Worm (Caenorhabditis elegans) whole organism, L2 larva: ENCODE results near the gene C47G2.3.

Experiments
- C34F6.9 ChIP-seq: fragments of 150-350 bp; optimal IDR thresholded peaks from 2 replicates; lab custom pipeline; 2014; ENCODE audit warnings: missing biosample characterization, missing genetic modification characterization
- F13H6.1 ChIP-seq: sonication (generic microtip); optimal IDR thresholded peaks from 2 replicates; lab custom pipeline; 2016; ENCODE audit warnings: missing genetic modification characterization, missing compliant biosample characterization
- R02D3.7 ChIP-seq: fragments of 150-350 bp; optimal IDR thresholded peaks from 2 replicates; lab custom pipeline; 2014; ENCODE audit warnings: missing biosample characterization, missing genetic modification characterization
- Y55F3AM.14 ChIP-seq: fragments of 200-800 bp; sonication (Bioruptor generic); optimal IDR thresholded peaks from 2 replicates; lab custom pipeline; 2018; ENCODE audit warnings: mild to moderate bottlenecking, missing genetic modification characterization, missing compliant biosample characterization
- ZK546.5 ChIP-seq: sonication (generic microtip); optimal IDR thresholded peaks from 2 replicates; lab custom pipeline; 2017; ENCODE audit warnings: missing biosample characterization, missing genetic modification characterization
- aly-2 ChIP-seq: fragments of 150-350 bp; optimal IDR thresholded peaks from 2 replicates; lab custom pipeline; 2014; ENCODE audit warnings: missing biosample characterization, missing genetic modification characterization
- ama-1 ChIP-seq: fragments of 150-350 bp; optimal IDR thresholded peaks from 2 replicates; lab custom pipeline; 2018; ENCODE audit warnings: inconsistent platforms
- blmp-1 ChIP-seq: sonication (generic microtip); optimal IDR thresholded peaks from 2 replicates; lab custom pipeline; 2017; ENCODE audit warnings: missing genetic modification characterization, mild to moderate bottlenecking, missing compliant biosample characterization, antibody characterized with exemption, moderate library complexity; ENCODE audit not compliant: insufficient read depth
- ceh-16 ChIP-seq: fragments of 150-350 bp; optimal IDR thresholded peaks from 2 replicates; lab custom pipeline; 2014; ENCODE audit warnings: missing biosample characterization, missing genetic modification characterization
- ceh-82 ChIP-seq: fragments of 150-350 bp; optimal IDR thresholded peaks from 2 replicates; lab custom pipeline; 2014; ENCODE audit warnings: missing biosample characterization, missing genetic modification characterization
- crh-2 ChIP-seq: sonication (generic microtip); optimal IDR thresholded peaks from 2 replicates; lab custom pipeline; 2017; ENCODE audit warnings: missing biosample characterization, missing genetic modification characterization
- dmd-4 ChIP-seq: sonication (generic microtip); optimal IDR thresholded peaks from 2 replicates; lab custom pipeline; 2017; ENCODE audit warnings: missing biosample characterization, missing genetic modification characterization
- egl-27 ChIP-seq: sonication (generic microtip); optimal IDR thresholded peaks from 3 replicates; lab custom pipeline; 2017; ENCODE audit warnings: missing biosample characterization, missing genetic modification reagents, missing genetic modification characterization
- elt-1 ChIP-seq: fragments of 150-350 bp; optimal IDR thresholded peaks from 2 replicates; lab custom pipeline; 2014; ENCODE audit warnings: missing biosample characterization, missing genetic modification characterization
- elt-3 ChIP-seq: sonication (generic microtip); optimal IDR thresholded peaks from 2 replicates; lab custom pipeline; 2017; ENCODE audit warnings: missing biosample characterization, missing genetic modification characterization
- fos-1 ChIP-seq: fragments of 150-350 bp; optimal IDR thresholded peaks from 2 replicates; lab custom pipeline; 2014; ENCODE audit warnings: missing biosample characterization, missing genetic modification characterization
- lin-11 ChIP-seq: fragments of 150-350 bp; sonication (generic microtip); optimal IDR thresholded peaks from 2 replicates; lab custom pipeline; 2014; ENCODE audit warnings: missing biosample characterization, missing genetic modification characterization, inconsistent platforms, mixed read lengths
- lin-13 ChIP-seq: fragments of 150-350 bp; optimal IDR thresholded peaks from 2 replicates; lab custom pipeline; 2014; ENCODE audit warnings: missing biosample characterization, missing genetic modification reagents, missing genetic modification characterization
- lin-39 ChIP-seq: fragments of 150-350 bp; optimal IDR thresholded peaks from 2 replicates; lab custom pipeline; 2014; ENCODE audit warnings: missing biosample characterization, missing genetic modification reagents, missing genetic modification characterization
- lsy-2 ChIP-seq, 2 experiments: fragments of 150-350 bp in 1 of 2; sonication (generic microtip) in 1 of 2; optimal IDR thresholded peaks; 2 replicates each; lab custom pipeline; 2014 to 2017; ENCODE audit warnings: missing biosample characterization in 2 of 2, missing genetic modification characterization in 2 of 2
- mab-5 ChIP-seq: fragments of 150-350 bp; optimal IDR thresholded peaks from 2 replicates; lab custom pipeline; 2014; ENCODE audit warnings: missing biosample characterization, missing genetic modification characterization
- mbf-1 ChIP-seq: sonication (generic microtip); optimal IDR thresholded peaks from 2 replicates; lab custom pipeline; 2017; ENCODE audit warnings: missing biosample characterization, missing genetic modification characterization
- nhr-10 ChIP-seq: sonication (generic microtip); optimal IDR thresholded peaks from 2 replicates; lab custom pipeline; 2017; ENCODE audit warnings: missing biosample characterization, missing genetic modification characterization
- nhr-11 ChIP-seq: fragments of 150-350 bp; optimal IDR thresholded peaks from 2 replicates; lab custom pipeline; 2014; ENCODE audit warnings: missing biosample characterization, missing genetic modification characterization
- nhr-12 ChIP-seq: fragments of 150-350 bp; optimal IDR thresholded peaks from 2 replicates; lab custom pipeline; 2014; ENCODE audit warnings: missing biosample characterization, missing genetic modification characterization
- nhr-21 ChIP-seq: fragments of 150-350 bp; optimal IDR thresholded peaks from 2 replicates; lab custom pipeline; 2014; ENCODE audit warnings: missing biosample characterization, missing genetic modification characterization
- nhr-23 ChIP-seq: fragments of 150-350 bp; optimal IDR thresholded peaks from 2 replicates; lab custom pipeline; 2014; ENCODE audit warnings: missing biosample characterization, missing genetic modification reagents, missing genetic modification characterization
- nhr-237 ChIP-seq: fragments of 150-350 bp; optimal IDR thresholded peaks from 2 replicates; lab custom pipeline; 2014; ENCODE audit warnings: missing biosample characterization, missing genetic modification characterization
- nhr-25 ChIP-seq: fragments of 150-350 bp; sonication (generic microtip); optimal IDR thresholded peaks from 3 replicates; lab custom pipeline; 2014; ENCODE audit warnings: missing biosample characterization, missing genetic modification characterization
- nhr-6 ChIP-seq: fragments of 150-350 bp; optimal IDR thresholded peaks from 2 replicates; lab custom pipeline; 2014; ENCODE audit warnings: missing biosample characterization, missing genetic modification characterization
- nhr-77 ChIP-seq: fragments of 150-350 bp; optimal IDR thresholded peaks from 2 replicates; lab custom pipeline; 2014; ENCODE audit warnings: missing biosample characterization, missing genetic modification characterization
- peb-1 ChIP-seq: fragments of 150-350 bp; optimal IDR thresholded peaks from 2 replicates; lab custom pipeline; 2014; ENCODE audit warnings: missing biosample characterization, missing genetic modification characterization
- sem-4 ChIP-seq: fragments of 150-350 bp; optimal IDR thresholded peaks from 2 replicates; lab custom pipeline; 2014; ENCODE audit warnings: missing biosample characterization, missing genetic modification reagents, missing genetic modification characterization
- skn-1 ChIP-seq: sonication (generic microtip); optimal IDR thresholded peaks from 2 replicates; lab custom pipeline; 2017; ENCODE audit warnings: missing biosample characterization, missing genetic modification characterization
- sma-3 ChIP-seq: sonication (generic microtip); optimal IDR thresholded peaks from 2 replicates; lab custom pipeline; 2016; ENCODE audit warnings: missing genetic modification reagents, missing genetic modification characterization, missing compliant biosample characterization
- snpc-4 ChIP-seq: fragments of 150-350 bp; optimal IDR thresholded peaks from 2 replicates; lab custom pipeline; 2014; ENCODE audit warnings: missing biosample characterization, missing genetic modification characterization
- unc-39 ChIP-seq: fragments of 150-350 bp; optimal IDR thresholded peaks from 2 replicates; lab custom pipeline; 2014; ENCODE audit warnings: missing biosample characterization, missing genetic modification characterization
- unc-55 ChIP-seq: fragments of 150-350 bp; sonication (generic microtip); optimal IDR thresholded peaks from 3 replicates; lab custom pipeline; 2014; ENCODE audit warnings: missing biosample characterization, missing genetic modification reagents, missing genetic modification characterization
- zag-1 ChIP-seq: fragments of 150-350 bp; optimal IDR thresholded peaks from 2 replicates; lab custom pipeline; 2014; ENCODE audit warnings: missing biosample characterization, missing genetic modification characterization
- ztf-1 ChIP-seq: fragments of 200-800 bp; sonication (Bioruptor generic); conservative IDR thresholded peaks from 2 replicates; pipeline ENCODE4 v1.3.6; 2022; ENCODE audit warnings: missing genetic modification characterization, missing compliant biosample characterization
- ztf-11 ChIP-seq: sonication (generic microtip); optimal IDR thresholded peaks from 2 replicates; lab custom pipeline; 2017; ENCODE audit warnings: missing biosample characterization, missing genetic modification characterization
- ztf-4 ChIP-seq: fragments of 150-350 bp; optimal IDR thresholded peaks from 2 replicates; lab custom pipeline; 2014; ENCODE audit warnings: missing biosample characterization, missing genetic modification characterization

C47G2.3 gene

DNA sequence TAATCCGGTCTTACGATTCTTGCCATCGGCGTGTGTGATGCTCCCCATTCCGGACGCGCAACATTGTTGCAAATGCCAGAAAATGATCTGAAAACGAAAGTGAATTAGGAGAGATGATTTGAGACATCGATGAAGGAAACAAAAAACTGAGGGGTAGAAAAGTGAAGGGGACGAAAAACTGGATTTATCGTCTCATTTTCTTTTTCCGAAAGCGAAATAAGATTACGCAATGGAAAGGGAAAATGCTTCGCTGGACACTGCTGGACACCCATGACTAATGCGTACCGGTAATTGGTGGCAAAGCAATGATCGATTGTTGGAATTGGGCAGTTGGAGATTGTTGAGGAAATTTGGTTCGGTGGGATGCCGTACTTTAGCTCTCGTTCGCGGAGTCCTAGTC is 43.5 kb downstream of the C47G2.3 start:
- TF ChIP-seq Y55F3AM.14 = no peak
- peak; percentile 82 for TF ChIP-seq blmp-1 (tag; lab: Kevin White, UChicago)
- TF ChIP-seq, all 48 proteins: peak for 1

DNA sequence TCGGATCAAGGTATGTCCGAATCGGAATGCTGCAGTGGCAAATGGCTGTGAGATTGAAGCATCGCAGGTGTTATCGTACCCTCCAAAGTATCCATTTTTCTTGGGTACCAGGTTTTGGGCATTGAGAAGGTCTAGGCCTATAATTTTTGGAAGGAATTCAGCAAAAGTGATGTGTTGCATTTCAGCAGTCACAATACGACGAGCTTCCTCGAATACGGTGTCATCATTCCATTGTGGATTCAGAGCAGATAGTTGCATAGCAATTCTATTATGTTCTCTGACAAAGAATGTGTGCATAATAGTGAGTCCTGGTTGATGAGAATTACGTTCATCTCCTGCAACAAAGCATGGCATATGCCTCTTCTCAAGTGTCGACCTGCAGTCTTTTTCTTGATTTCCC is 47.0 kb downstream of the C47G2.3 start:
- no peak for TF ChIP-seq nhr-12
- TF ChIP-seq sma-3 (GFP tag; lab: Kevin White, UChicago) = no peak
- no peak for TF ChIP-seq ZK546.5 (tag; lab: Kevin White, UChicago)
- no peak for TF ChIP-seq nhr-23 (tag; lab: Kevin White, UChicago)
- no peak for TF ChIP-seq fos-1
- no peak for TF ChIP-seq unc-39 (tag; lab: Kevin White, UChicago)
- no peak for TF ChIP-seq ztf-11 (tag; lab: Kevin White, UChicago)
- no peak for TF ChIP-seq elt-1 (tag; lab: Kevin White, UChicago)
- no peak for TF ChIP-seq nhr-10 (tag; lab: Kevin White, UChicago)
- TF ChIP-seq ceh-82 (tag; lab: Kevin White, UChicago) = no peak
- no peak for TF ChIP-seq ztf-4 (tag; lab: Kevin White, UChicago)
- no peak for TF ChIP-seq lsy-2 (tag; optimal IDR thresholded peaks at IDR 0.05; lab: Kevin White, UChicago)
- no peak for TF ChIP-seq ztf-1 (GFP tag; lab: Robert Waterston, UW)
- TF ChIP-seq nhr-21 (tag; lab: Kevin White, UChicago) = no peak
- no peak for TF ChIP-seq unc-55
- TF ChIP-seq egl-27 = no peak
- TF ChIP-seq blmp-1 (tag; lab: Kevin White, UChicago) = no peak
- TF ChIP-seq R02D3.7 (tag; lab: Kevin White, UChicago) = no peak
- TF ChIP-seq mbf-1 = no peak
- TF ChIP-seq F13H6.1 = no peak
- TF ChIP-seq, all 48 proteins: peak for 0

DNA sequence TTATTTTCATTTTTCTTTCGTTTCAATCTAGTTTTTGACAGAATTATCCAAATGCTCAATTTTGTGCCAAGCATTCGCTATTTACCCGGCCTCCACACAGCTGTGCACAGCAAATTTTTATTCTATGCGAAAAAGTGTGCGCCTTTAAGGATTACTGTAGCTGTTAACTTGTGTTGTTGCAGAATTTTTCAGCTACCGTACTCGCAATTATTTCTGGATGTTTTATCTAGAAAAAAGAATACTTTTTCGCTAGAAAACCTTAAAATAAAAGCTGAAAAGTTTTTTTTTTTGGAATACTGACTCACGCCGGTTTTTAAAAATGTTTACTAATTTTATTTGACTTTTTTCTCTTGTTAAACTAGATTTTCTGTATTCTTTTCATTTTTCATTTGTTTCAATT is 48.5 kb downstream of the C47G2.3 start:
- TF ChIP-seq ama-1 (lab: Kevin White, UChicago) = no peak
- TF ChIP-seq lin-13 (GFP tag; lab: Kevin White, UChicago) = no peak
- no peak for TF ChIP-seq nhr-21 (tag; lab: Kevin White, UChicago)
- TF ChIP-seq F13H6.1 = no peak
- TF ChIP-seq ztf-4 (tag; lab: Kevin White, UChicago) = no peak
- no peak for TF ChIP-seq elt-3 (tag; lab: Kevin White, UChicago)
- TF ChIP-seq zag-1 (tag; lab: Kevin White, UChicago) = no peak
- no peak for TF ChIP-seq R02D3.7 (tag; lab: Kevin White, UChicago)
- TF ChIP-seq ceh-16 (tag; lab: Kevin White, UChicago) = no peak
- no peak for TF ChIP-seq sem-4 (tag; lab: Kevin White, UChicago)
- TF ChIP-seq dmd-4 (tag; lab: Kevin White, UChicago) = no peak
- TF ChIP-seq elt-1 (tag; lab: Kevin White, UChicago) = no peak
- TF ChIP-seq nhr-77 (tag; lab: Kevin White, UChicago) = no peak
- no peak for TF ChIP-seq Y55F3AM.14

DNA sequence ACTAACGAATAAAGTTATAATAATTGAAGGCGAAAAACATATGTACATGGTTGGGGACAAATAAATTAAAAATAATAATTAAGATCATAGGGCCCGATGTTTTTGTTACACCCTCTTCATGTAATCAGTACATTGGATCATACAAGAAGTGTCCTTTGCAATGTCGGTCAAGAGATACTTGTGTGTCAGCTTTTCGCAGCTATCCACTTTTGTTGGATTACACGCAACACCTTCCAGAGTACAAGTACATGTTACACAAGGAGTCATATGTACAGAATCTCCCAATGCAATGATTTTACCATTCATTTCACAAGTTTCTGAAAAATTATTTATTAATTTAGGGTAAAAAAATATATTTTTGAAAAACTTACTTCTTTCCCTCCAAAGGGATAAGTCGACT is 49.0 kb downstream of the C47G2.3 start:
- TF ChIP-seq lin-13 (GFP tag; lab: Kevin White, UChicago) = no peak
- TF ChIP-seq ceh-82 (tag; lab: Kevin White, UChicago) = no peak
- no peak for TF ChIP-seq ztf-4 (tag; lab: Kevin White, UChicago)
- no peak for TF ChIP-seq ztf-11 (tag; lab: Kevin White, UChicago)
- TF ChIP-seq sma-3 (GFP tag; lab: Kevin White, UChicago) = no peak
- TF ChIP-seq nhr-6 = no peak
- no peak for TF ChIP-seq nhr-11
- TF ChIP-seq lin-11 = no peak
- TF ChIP-seq mab-5 = no peak
- TF ChIP-seq aly-2 (tag; lab: Kevin White, UChicago) = no peak
- no peak for TF ChIP-seq nhr-25 (tag; lab: Kevin White, UChicago)
- TF ChIP-seq nhr-21 (tag; lab: Kevin White, UChicago) = no peak
- no peak for TF ChIP-seq nhr-12
- no peak for TF ChIP-seq peb-1 (tag; lab: Kevin White, UChicago)
- TF ChIP-seq ceh-16 (tag; lab: Kevin White, UChicago) = no peak
- TF ChIP-seq, all 48 proteins: peak for 0

DNA sequence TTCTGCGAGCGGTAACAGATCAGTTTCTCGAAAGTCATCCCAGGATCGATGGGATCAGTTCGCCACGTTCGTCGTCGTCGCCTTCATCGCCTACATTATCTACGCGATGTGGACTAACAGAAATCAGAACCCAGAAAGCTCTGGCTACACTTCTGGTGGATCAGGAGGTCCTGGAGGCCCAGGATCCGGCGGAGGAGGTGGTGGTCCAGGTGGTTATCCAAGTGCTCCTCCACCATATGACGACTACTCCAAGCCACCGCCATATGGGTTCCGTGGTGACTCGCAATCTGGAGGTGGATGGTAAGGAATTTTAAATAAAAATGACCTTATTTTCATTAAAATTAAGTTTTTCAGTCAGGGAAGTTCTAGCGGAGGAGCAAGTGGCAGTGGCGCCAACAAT is 49.7 kb downstream of the C47G2.3 start:
- no peak for TF ChIP-seq lsy-2 (tag; optimal IDR thresholded peaks at IDR 0.05; lab: Kevin White, UChicago)
- TF ChIP-seq snpc-4 (tag; lab: Kevin White, UChicago) = no peak
- no peak for TF ChIP-seq lin-39 (tag; lab: Kevin White, UChicago)
- no peak for TF ChIP-seq skn-1 (tag; lab: Kevin White, UChicago)
- TF ChIP-seq nhr-10 (tag; lab: Kevin White, UChicago) = no peak
- no peak for TF ChIP-seq sma-3 (GFP tag; lab: Kevin White, UChicago)
- TF ChIP-seq ZK546.5 (tag; lab: Kevin White, UChicago) = no peak
- no peak for TF ChIP-seq nhr-237 (tag; lab: Kevin White, UChicago)
- TF ChIP-seq ceh-82 (tag; lab: Kevin White, UChicago) = no peak
- no peak for TF ChIP-seq crh-2 (tag; lab: Kevin White, UChicago)
- TF ChIP-seq lin-11 = no peak
- TF ChIP-seq mbf-1 = no peak
- TF ChIP-seq C34F6.9 (tag; lab: Kevin White, UChicago) = no peak
- TF ChIP-seq egl-27 = no peak
